Worm (Caenorhabditis elegans) whole organism, mixed stage, embryonic: ENCODE results near the gene C35B1.8.
"Not testable (repeated sequence)": the region's sequence is repeated elsewhere in the genome, so short reads cannot be mapped to it uniquely, and the experiment has no call there.

Experiments
- M03D4.4 ChIP-seq: sonication (generic microtip); optimal IDR thresholded peaks from 2 replicates; lab custom pipeline; 2017; ENCODE audit warnings: mild to moderate bottlenecking, missing genetic modification characterization, missing compliant biosample characterization
- bed-3 ChIP-seq: fragments of 200-800 bp; sonication (Bioruptor generic); optimal IDR thresholded peaks from 3 replicates; lab custom pipeline; 2018; ENCODE audit warnings: mild to moderate bottlenecking, missing genetic modification characterization, moderate library complexity, missing compliant biosample characterization
- blmp-1 ChIP-seq: fragments of 150-350 bp; optimal IDR thresholded peaks from 2 replicates; lab custom pipeline; 2014; ENCODE audit warnings: missing biosample characterization, missing genetic modification characterization
- ceh-39 ChIP-seq: fragments of 150-350 bp; optimal IDR thresholded peaks from 2 replicates; lab custom pipeline; 2014; ENCODE audit warnings: missing biosample characterization, missing genetic modification characterization
- ceh-43 ChIP-seq: fragments of 200-800 bp; sonication (Bioruptor generic); optimal IDR thresholded peaks from 2 replicates; lab custom pipeline; 2018; ENCODE audit warnings: mild to moderate bottlenecking, missing genetic modification characterization, moderate library complexity, missing compliant biosample characterization
- ceh-83 ChIP-seq: fragments of 200-800 bp; sonication (Bioruptor generic); optimal IDR thresholded peaks from 2 replicates; lab custom pipeline; 2018; ENCODE audit warnings: mild to moderate bottlenecking, missing genetic modification characterization, missing compliant biosample characterization
- ces-1 ChIP-seq: fragments of 150-350 bp; optimal IDR thresholded peaks from 2 replicates; lab custom pipeline; 2014; ENCODE audit warnings: missing biosample characterization, missing genetic modification reagents, missing genetic modification characterization
- cnd-1 ChIP-seq: fragments of 200-800 bp; sonication (Bioruptor generic); optimal IDR thresholded peaks from 2 replicates; lab custom pipeline; 2018; ENCODE audit warnings: mild to moderate bottlenecking, missing genetic modification characterization, missing compliant biosample characterization
- elt-1 ChIP-seq: sonication (generic microtip); optimal IDR thresholded peaks from 2 replicates; lab custom pipeline; 2017; ENCODE audit warnings: missing genetic modification characterization, mild to moderate bottlenecking, missing compliant biosample characterization, antibody characterized with exemption, moderate library complexity, borderline replicate concordance; ENCODE audit not compliant: insufficient read depth
- elt-3 ChIP-seq: fragments of 150-350 bp; optimal IDR thresholded peaks from 2 replicates; lab custom pipeline; 2014; ENCODE audit warnings: missing biosample characterization, missing genetic modification characterization
- flh-1 ChIP-seq: fragments of 200-800 bp; sonication (Bioruptor generic); optimal IDR thresholded peaks from 2 replicates; lab custom pipeline; 2018; ENCODE audit warnings: mild to moderate bottlenecking, missing genetic modification characterization, moderate library complexity, missing compliant biosample characterization
- ham-2 ChIP-seq: fragments of 200-800 bp; sonication (Bioruptor generic); optimal IDR thresholded peaks from 2 replicates; lab custom pipeline; 2018; ENCODE audit warnings: mild to moderate bottlenecking, missing genetic modification characterization, missing compliant biosample characterization
- hlh-1 ChIP-seq: fragments of 150-350 bp; optimal IDR thresholded peaks from 2 replicates; lab custom pipeline; 2014; ENCODE audit warnings: missing biosample characterization, missing genetic modification reagents, missing genetic modification characterization
- lin-13 ChIP-seq: fragments of 150-350 bp; optimal IDR thresholded peaks from 2 replicates; lab custom pipeline; 2014; ENCODE audit warnings: missing biosample characterization, missing genetic modification characterization
- lin-32 ChIP-seq: fragments of 200-800 bp; sonication (Bioruptor generic); optimal IDR thresholded peaks from 2 replicates; lab custom pipeline; 2018; ENCODE audit warnings: mild to moderate bottlenecking, missing genetic modification characterization, missing compliant biosample characterization
- lsy-2 ChIP-seq: fragments of 150-350 bp; optimal IDR thresholded peaks from 2 replicates; lab custom pipeline; 2014; ENCODE audit warnings: missing biosample characterization, missing genetic modification characterization
- mab-5 ChIP-seq: fragments of 150-350 bp; optimal IDR thresholded peaks from 2 replicates; lab custom pipeline; 2014; ENCODE audit warnings: missing biosample characterization, missing genetic modification characterization
- mls-2 ChIP-seq: sonication (generic microtip); optimal IDR thresholded peaks from 2 replicates; lab custom pipeline; 2016; ENCODE audit warnings: mild to moderate bottlenecking, missing genetic modification characterization, moderate library complexity, missing compliant biosample characterization
- nhr-12 ChIP-seq: fragments of 150-350 bp; optimal IDR thresholded peaks from 2 replicates; lab custom pipeline; 2014; ENCODE audit warnings: missing biosample characterization, missing genetic modification characterization
- nhr-2 ChIP-seq: fragments of 150-350 bp; optimal IDR thresholded peaks from 2 replicates; lab custom pipeline; 2014; ENCODE audit warnings: missing biosample characterization, missing genetic modification characterization
- nhr-28 ChIP-seq: fragments of 150-350 bp; optimal IDR thresholded peaks from 2 replicates; lab custom pipeline; 2014; ENCODE audit warnings: missing biosample characterization, missing genetic modification characterization
- pha-4 ChIP-seq: fragments of 150-350 bp; optimal IDR thresholded peaks from 2 replicates; lab custom pipeline; 2018; ENCODE audit warnings: missing biosample characterization, missing genetic modification reagents, missing genetic modification characterization
- sem-2 ChIP-seq: fragments of 200-800 bp; sonication (Bioruptor generic); optimal IDR thresholded peaks from 2 replicates; lab custom pipeline; 2018; ENCODE audit warnings: mild to moderate bottlenecking, missing genetic modification characterization, missing compliant biosample characterization
- snpc-4 ChIP-seq: fragments of 150-350 bp; optimal IDR thresholded peaks from 2 replicates; lab custom pipeline; 2014; ENCODE audit warnings: missing biosample characterization, missing genetic modification characterization
- sptf-1 ChIP-seq: sonication (generic microtip); optimal IDR thresholded peaks from 2 replicates; lab custom pipeline; 2017; ENCODE audit warnings: mild to moderate bottlenecking, missing genetic modification characterization, moderate library complexity, missing compliant biosample characterization
- tbx-8 ChIP-seq: fragments of 200-800 bp; sonication (Bioruptor generic); optimal IDR thresholded peaks from 2 replicates; lab custom pipeline; 2018; ENCODE audit warnings: mild to moderate bottlenecking, missing genetic modification characterization, moderate library complexity, missing compliant biosample characterization
- unc-120 ChIP-seq: sonication (generic microtip); optimal IDR thresholded peaks from 2 replicates; lab custom pipeline; 2017; ENCODE audit warnings: missing genetic modification characterization, missing compliant biosample characterization; ENCODE audit not compliant: poor library complexity, severe bottlenecking
- unc-39 ChIP-seq: fragments of 150-350 bp; optimal IDR thresholded peaks from 2 replicates; lab custom pipeline; 2014; ENCODE audit warnings: missing biosample characterization, missing genetic modification characterization
- unc-62 ChIP-seq: fragments of 150-350 bp; optimal IDR thresholded peaks from 2 replicates; lab custom pipeline; 2014; ENCODE audit warnings: missing biosample characterization, missing genetic modification reagents, missing genetic modification characterization
- zip-8 ChIP-seq: fragments of 150-350 bp; optimal IDR thresholded peaks from 2 replicates; lab custom pipeline; 2014; ENCODE audit warnings: missing biosample characterization, missing genetic modification characterization
- ztf-11 ChIP-seq: fragments of 150-350 bp; optimal IDR thresholded peaks from 2 replicates; lab custom pipeline; 2014; ENCODE audit warnings: missing biosample characterization, missing genetic modification characterization

C35B1.8 gene

ce11 chrIV:4078901-4079300 is at the start of gene C35B1.8:
C35B1.8 (minus strand) TSS chrIV:4079001.
- TF ChIP-seq mls-2 (tag; lab: Kevin White, UChicago): no peak

- TF ChIP-seq nhr-12, unc-39, ceh-39 (tag; lab: Kevin White, UChicago): not testable (repeated sequence)
- TF ChIP-seq, all 35 proteins: peak for 0; not testable (repeated sequence) for 35
Measured at ce11 chrIV:4125657-4126056, 46.9 kb upstream of the C35B1.8 start, which contains the start of gene F49F1.7. F49F1.7 (minus strand) TSS chrIV:4125757.

- TF ChIP-seq M03D4.4 (tag; lab: Kevin White, UChicago) (no peak), lsy-2 (no peak), bed-3 (GFP tag; lab: Kevin White, UChicago) (no peak), ztf-11 (tag; lab: Kevin White, UChicago) (no peak), ceh-43 (GFP tag; lab: Kevin White, UChicago) (no peak), sptf-1 (tag; lab: Kevin White, UChicago) (no peak), tbx-8 (GFP tag; lab: Kevin White, UChicago) (no peak), ces-1 (GFP tag; lab: Kevin White, UChicago) (no peak), sem-2 (no peak), unc-120 (tag; lab: Kevin White, UChicago) (no peak), blmp-1 (no peak), nhr-12 (tag; lab: Kevin White, UChicago) (no peak), unc-39 (tag; lab: Kevin White, UChicago) (no peak), unc-62 (GFP tag; lab: Kevin White, UChicago) (no peak), lin-13 (tag; lab: Kevin White, UChicago) (no peak), ceh-39 (tag; lab: Kevin White, UChicago) (no peak)
Measured at ce11 chrIV:4123083-4123482, 44.3 kb upstream of the C35B1.8 start, which contains the start of gene mul-1. mul-1 (minus strand) TSS chrIV:4123166.

- TF ChIP-seq elt-3 (tag; lab: Kevin White, UChicago): no peak
Measured at ce11 chrIV:4121055-4121454, 42.3 kb upstream of the C35B1.8 start.

ce11 chrIV:4120263-4120662 is 41.5 kb upstream of the C35B1.8 start, which contains the start of gene F49F1.5:
F49F1.5 (minus strand) TSS chrIV:4120415.
- no peak for TF ChIP-seq ham-2 (GFP tag; lab: Kevin White, UChicago)
- no peak for TF ChIP-seq nhr-28
- TF ChIP-seq unc-62 (GFP tag; lab: Kevin White, UChicago): no peak
- TF ChIP-seq lsy-2: no peak
- TF ChIP-seq ztf-11 (tag; lab: Kevin White, UChicago): no peak
- TF ChIP-seq lin-32 (GFP tag; lab: Kevin White, UChicago): no peak
- TF ChIP-seq elt-1 (tag; lab: Kevin White, UChicago): no peak
- TF ChIP-seq unc-39 (tag; lab: Kevin White, UChicago): no peak
- no peak for TF ChIP-seq bed-3 (GFP tag; lab: Kevin White, UChicago)
- TF ChIP-seq pha-4 (tag; lab: Kevin White, UChicago): no peak
- TF ChIP-seq ces-1 (GFP tag; lab: Kevin White, UChicago): no peak
- no peak for TF ChIP-seq hlh-1 (tag; lab: Kevin White, UChicago)
- TF ChIP-seq cnd-1 (tag; lab: Kevin White, UChicago): no peak
- TF ChIP-seq elt-3 (tag; lab: Kevin White, UChicago): no peak
- no peak for TF ChIP-seq lin-13 (tag; lab: Kevin White, UChicago)
- TF ChIP-seq zip-8 (tag; lab: Kevin White, UChicago): no peak
- no peak for TF ChIP-seq nhr-2 (tag; lab: Kevin White, UChicago)
- TF ChIP-seq sptf-1 (tag; lab: Kevin White, UChicago): no peak

ce11 chrIV:4117432-4117831 is 38.6 kb upstream of the C35B1.8 start, which contains the start of gene drd-50:
drd-50 (plus strand) TSS chrIV:4117732.
- TF ChIP-seq pha-4 (tag; lab: Kevin White, UChicago) (no peak), nhr-12 (tag; lab: Kevin White, UChicago) (no peak), mab-5 (tag; lab: Kevin White, UChicago) (no peak), unc-39 (tag; lab: Kevin White, UChicago) (no peak), tbx-8 (GFP tag; lab: Kevin White, UChicago) (no peak), flh-1 (GFP tag; lab: Kevin White, UChicago) (no peak), cnd-1 (tag; lab: Kevin White, UChicago) (no peak), blmp-1 (no peak), sptf-1 (tag; lab: Kevin White, UChicago) (no peak), lin-13 (tag; lab: Kevin White, UChicago) (no peak), hlh-1 (tag; lab: Kevin White, UChicago) (no peak), ceh-39 (tag; lab: Kevin White, UChicago) (no peak), ceh-43 (GFP tag; lab: Kevin White, UChicago) (no peak), lsy-2 (no peak), sem-2 (no peak), ceh-83 (GFP tag; lab: Kevin White, UChicago) (no peak), snpc-4 (tag; lab: Kevin White, UChicago) (no peak), bed-3 (GFP tag; lab: Kevin White, UChicago) (no peak)
